Fruit fly (Drosophila melanogaster): ENCODE results near the gene CG31140.

Gene CG31140

DNA sequence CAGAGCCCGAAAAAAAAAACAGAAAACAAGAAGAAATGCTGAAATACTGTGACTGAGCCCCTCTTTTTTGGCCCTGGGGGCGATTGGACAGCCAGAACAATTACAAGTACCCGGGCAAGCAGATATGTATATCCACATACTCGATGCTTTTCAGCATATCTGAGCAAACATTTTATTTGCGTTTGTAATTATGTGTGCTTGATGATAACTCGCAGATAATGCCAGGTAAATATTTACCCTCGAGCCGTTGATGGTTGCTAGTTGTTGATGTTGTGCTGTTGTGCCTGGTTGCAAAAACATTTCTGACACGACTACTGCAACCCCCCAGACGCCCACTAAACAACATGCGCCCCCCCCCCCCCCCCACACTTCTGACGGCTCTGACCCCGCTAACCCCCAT lies 43.6 kb upstream of the CG31140 start (continued):
- TF ChIP-seq CG10979 (tag; optimal IDR thresholded peaks at IDR 0.05) (no peak), pho (GFP tag; optimal IDR thresholded peaks at IDR 0.05) (no peak), CG14965 (GFP tag; optimal IDR thresholded peaks at IDR 0.05; ENCODE audit: borderline replicate concordance) (no peak), CG11504 (tag; optimal IDR thresholded peaks at IDR 0.05) (peak; percentile 25), pum (GFP tag; optimal IDR thresholded peaks at IDR 0.05) (no peak), CG9215 (GFP tag; IDR thresholded peaks at IDR 0.05) (no peak), ranshi (GFP tag; IDR thresholded peaks at IDR 0.05) (peak; percentile 31; the same call in 1 of the 2 replicates), gcm (GFP tag; optimal IDR thresholded peaks at IDR 0.05) (peak; percentile 0), sens (GFP tag) (no peak), CG34422 (GFP tag; IDR thresholded peaks at IDR 0.05) (no peak; the same call in 2 of the 3 replicates), Rfx (GFP tag; IDR thresholded peaks at IDR 0.05) (peak; percentile 53; the same call in 1 of the 2 replicates), ac (GFP tag; optimal IDR thresholded peaks at IDR 0.05) (no peak), CG3281 (GFP tag; optimal IDR thresholded peaks at IDR 0.05) (peak; percentile 72), CG9932 (GFP tag; IDR thresholded peaks at IDR 0.05) (no peak), C15 (GFP tag; IDR thresholded peaks at IDR 0.05) (no peak), PHDP (tag; optimal IDR thresholded peaks at IDR 0.05) (peak; percentile 56), chinmo (GFP tag; IDR thresholded peaks at IDR 0.05; ENCODE audit: partially characterized antibody) (0 out of 4 replicates have a peak, but pooled peaks have one; percentile 39), CG18476 (GFP tag; optimal IDR thresholded peaks at IDR 0.05) (no peak), p53 (GFP tag; optimal IDR thresholded peaks at IDR 0.05) (no peak), CG4820 (GFP tag; optimal IDR thresholded peaks at IDR 0.05) (no peak), Hr51 (GFP tag; optimal IDR thresholded peaks at IDR 0.05) (peak in 1 of 2 experiments; percentile 25), CG13287 (GFP tag; IDR thresholded peaks at IDR 0.05; ENCODE audit: partially characterized antibody) (no peak), Fer1 (GFP tag; optimal IDR thresholded peaks at IDR 0.05) (peak; percentile 85), CG4617 (GFP tag; optimal IDR thresholded peaks at IDR 0.05; ENCODE audit: borderline replicate concordance) (no peak), sd (tag; optimal IDR thresholded peaks at IDR 0.05) (peak; percentile 23), Jarid2 (GFP tag; optimal IDR thresholded peaks at IDR 0.05) (peak; percentile 36), oc (tag; optimal IDR thresholded peaks at IDR 0.05) (no peak), CG9437 (GFP tag; optimal IDR thresholded peaks at IDR 0.05) (no peak), scrt (GFP tag; optimal IDR thresholded peaks at IDR 0.05) (peak; percentile 58), CG2712 (tag; optimal IDR thresholded peaks at IDR 0.05) (peak; percentile 6), tin (GFP tag; optimal IDR thresholded peaks at IDR 0.05) (no peak), al (GFP tag; IDR thresholded peaks at IDR 0.05) (no peak), Awh (GFP tag; IDR thresholded peaks at IDR 0.05) (peak; percentile 59; the same call in 1 of the 2 replicates), hb (GFP tag; IDR thresholded peaks at IDR 0.05; ENCODE audit: partially characterized antibody) (no peak), HHEX (GFP tag; optimal IDR thresholded peaks at IDR 0.05) (peak; percentile 78), nom (GFP tag; optimal IDR thresholded peaks at IDR 0.05) (peak; percentile 38), CG15073 (GFP tag; optimal IDR thresholded peaks at IDR 0.05) (no peak), ab (GFP tag; optimal IDR thresholded peaks at IDR 0.05) (no peak), ATbp (GFP tag; optimal IDR thresholded peaks at IDR 0.05) (peak; percentile 85), CG7372 (GFP tag; IDR thresholded peaks at IDR 0.05) (no peak), CG7745 (tag; optimal IDR thresholded peaks at IDR 0.05) (no peak), Ets65A (GFP tag) (no peak), CG33213 (GFP tag; optimal IDR thresholded peaks at IDR 0.05) (no peak), HLHmδ (GFP tag; optimal IDR thresholded peaks at IDR 0.05) (peak; percentile 18), Dref (GFP tag; IDR thresholded peaks at IDR 0.05) (no peak), Atf-2 (GFP tag; optimal IDR thresholded peaks at IDR 0.05) (no peak), Oli (tag; optimal IDR thresholded peaks at IDR 0.05) (no peak), NC2α (GFP tag; optimal IDR thresholded peaks at IDR 0.05) (no peak), Dek (tag; optimal IDR thresholded peaks at IDR 0.05) (no peak), Mes4 (GFP tag; optimal IDR thresholded peaks at IDR 0.05) (no peak), CG15011 (GFP tag; optimal IDR thresholded peaks at IDR 0.05) (peak; percentile 55)

All from whole organism, embryonic.